Worm (Caenorhabditis elegans): ENCODE measurements around the gene Y54F10BM.13.

- TF ChIP-seq ama-1 (optimal IDR thresholded peaks at IDR 0.05) = no peak
- TF ChIP-seq ama-1 (GFP tag; optimal IDR thresholded peaks at IDR 0.05) = no peak
- no peak for TF ChIP-seq dpl-1 (GFP tag; optimal IDR thresholded peaks at IDR 0.05)
- TF ChIP-seq unc-62 (GFP tag; optimal IDR thresholded peaks at IDR 0.05) = no peak
- TF ChIP-seq unc-130 (GFP tag; optimal IDR thresholded peaks at IDR 0.05) = no peak
- TF ChIP-seq F33H1.4 (GFP tag; IDR thresholded peaks at IDR 0.05) = no peak
- no peak for TF ChIP-seq ztf-28 (GFP tag; IDR thresholded peaks at IDR 0.05)
- TF ChIP-seq efl-1 (GFP tag; optimal IDR thresholded peaks at IDR 0.05) = no peak
- no peak for TF ChIP-seq dpff-1 (tag; optimal IDR thresholded peaks at IDR 0.05)
- TF ChIP-seq ztf-22 (GFP tag; optimal IDR thresholded peaks at IDR 0.05) = no peak
- no peak for TF ChIP-seq dox-1 (GFP tag; IDR thresholded peaks at IDR 0.05)
- TF ChIP-seq nfya-2 (GFP tag; IDR thresholded peaks at IDR 0.05) = no peak
- TF ChIP-seq ceh-79 (tag; optimal IDR thresholded peaks at IDR 0.05) = no peak
- TF ChIP-seq xnd-1 (tag; optimal IDR thresholded peaks at IDR 0.05) = no peak
These were observed 39.7 kb downstream of the Y54F10BM.13 start, which contains the start of gene fbxa-219 for ce11 chrIII:2291139-2291538.
